Worm (Caenorhabditis elegans): ENCODE results near the gene C05D12.1.

DNA sequence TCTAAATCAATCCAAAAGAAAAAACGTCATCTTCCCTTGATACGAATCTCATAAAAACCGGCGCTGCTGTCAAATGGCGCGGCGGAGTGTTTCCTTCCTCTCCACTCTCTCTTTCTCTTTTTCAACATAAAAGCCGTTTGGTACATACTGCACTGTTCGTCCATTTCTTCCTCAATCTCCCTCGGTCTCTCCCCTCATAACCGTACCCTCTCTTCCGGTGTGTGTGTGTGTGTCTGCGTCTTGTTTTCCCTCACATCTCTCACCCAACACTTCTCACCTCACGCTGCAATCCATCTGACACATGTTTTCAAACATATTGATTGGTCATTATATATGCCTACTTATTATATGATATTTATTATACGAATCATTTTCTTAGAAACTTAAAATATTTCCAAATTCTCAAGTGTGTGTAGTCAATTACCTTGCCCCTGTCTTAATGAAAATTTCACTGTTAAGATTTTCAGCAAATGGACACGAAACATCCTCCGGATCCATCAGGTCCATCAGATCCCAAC lies 48.9 kb upstream of the C05D12.1 start, which contains the start of the genes aars-1 and rga-1:
- TF ChIP-seq odd-2 (tag; optimal IDR thresholded peaks at IDR 0.05), result no peak
- no peak for TF ChIP-seq nhr-11 (tag; optimal IDR thresholded peaks at IDR 0.05)
- TF ChIP-seq tbx-2 (tag; optimal IDR thresholded peaks at IDR 0.05), result peak; percentile 61
- no peak for TF ChIP-seq ceh-31 (tag; optimal IDR thresholded peaks at IDR 0.05)
- no peak for TF ChIP-seq ets-4 (tag; optimal IDR thresholded peaks at IDR 0.05)
- no peak for TF ChIP-seq unc-3 (GFP tag; conservative IDR thresholded peaks at IDR 0.05)
- TF ChIP-seq unc-3 (tag; optimal IDR thresholded peaks at IDR 0.05), result no peak
- no peak for TF ChIP-seq ama-1 (optimal IDR thresholded peaks at IDR 0.05)
- TF ChIP-seq pros-1 (tag; optimal IDR thresholded peaks at IDR 0.05), result no peak
- no peak for TF ChIP-seq ceh-9 (tag; optimal IDR thresholded peaks at IDR 0.05)
